Fruit fly (Drosophila melanogaster) whole organism, embryonic: ENCODE measurements around the gene CG8668.

ENCODE experiments used
- Bdp1 ChIP-seq: fragments of 200-800 bp; sonication (Bioruptor generic); optimal IDR thresholded peaks from 3 replicates; lab custom pipeline; 2016; ENCODE audit warnings: missing biosample characterization, missing genetic modification characterization
- CG11504 ChIP-seq: fragments of 200-800 bp; sonication (Bioruptor generic); optimal IDR thresholded peaks from 3 replicates; lab custom pipeline; 2019; ENCODE audit warnings: missing biosample characterization, mild to moderate bottlenecking, missing genetic modification characterization, moderate library complexity
- CG11695 ChIP-seq: fragments of 200-800 bp; sonication (Bioruptor generic); IDR thresholded peaks from 3 replicates; pipeline ENCODE4 v1.3.6; 2022; ENCODE audit warnings: missing biosample characterization, missing genetic modification characterization
- CG12071 ChIP-seq: fragments of 200-800 bp; sonication (Bioruptor generic); optimal IDR thresholded peaks from 3 replicates; lab custom pipeline; 2018; ENCODE audit warnings: missing biosample characterization, mild to moderate bottlenecking, missing genetic modification characterization
- CG17359 ChIP-seq: fragments of 200-800 bp; sonication (Bioruptor generic); optimal IDR thresholded peaks from 3 replicates; lab custom pipeline; 2018; ENCODE audit warnings: missing biosample characterization, mild to moderate bottlenecking, missing genetic modification characterization, moderate library complexity
- CG2116 ChIP-seq: fragments of 200-800 bp; sonication (Bioruptor generic); optimal IDR thresholded peaks from 3 replicates; lab custom pipeline; 2018; ENCODE audit warnings: missing biosample characterization, mild to moderate bottlenecking, missing genetic modification characterization
- CG30403 ChIP-seq: fragments of 200-800 bp; sonication (Bioruptor generic); optimal IDR thresholded peaks from 3 replicates; lab custom pipeline; 2016; ENCODE audit warnings: missing biosample characterization, missing genetic modification characterization
- CG32767 ChIP-seq: fragments of 200-800 bp; sonication (Bioruptor generic); IDR thresholded peaks from 2 replicates; pipeline ENCODE4 v1.3.6; 2022; ENCODE audit warnings: missing biosample characterization, missing genetic modification characterization
- CG3407 ChIP-seq: fragments of 200-800 bp; sonication (Bioruptor generic); optimal IDR thresholded peaks from 2 replicates; lab custom pipeline; 2018; ENCODE audit warnings: missing biosample characterization, mild to moderate bottlenecking, missing genetic modification characterization
- CG6654 ChIP-seq: fragments of 200-800 bp; sonication (Bioruptor generic); optimal IDR thresholded peaks from 2 replicates; lab custom pipeline; 2017; ENCODE audit warnings: missing biosample characterization, mild to moderate bottlenecking, missing genetic modification characterization
- CG6791 ChIP-seq: fragments of 200-800 bp; sonication (Bioruptor generic); IDR thresholded peaks from 3 replicates; pipeline ENCODE4 v1.3.6; 2022; ENCODE audit warnings: missing biosample characterization, missing genetic modification characterization; ENCODE audit not compliant: partially characterized antibody
- CG7372 ChIP-seq: fragments of 200-800 bp; sonication (Bioruptor generic); IDR thresholded peaks from 2 replicates; pipeline ENCODE4 v1.3.6; 2022; ENCODE audit warnings: missing biosample characterization, missing genetic modification characterization
- CG7745 ChIP-seq: fragments of 200-800 bp; sonication (Bioruptor generic); optimal IDR thresholded peaks from 2 replicates; lab custom pipeline; 2018; ENCODE audit warnings: missing biosample characterization, mild to moderate bottlenecking, missing genetic modification characterization, moderate library complexity
- CG7987 ChIP-seq: fragments of 200-800 bp; sonication (Bioruptor generic); optimal IDR thresholded peaks from 2 replicates; lab custom pipeline; 2018; ENCODE audit warnings: missing biosample characterization, mild to moderate bottlenecking, missing genetic modification characterization, moderate library complexity
- CG8281 ChIP-seq: fragments of 200-800 bp; sonication (Bioruptor generic); optimal IDR thresholded peaks from 2 replicates; lab custom pipeline; 2018; ENCODE audit warnings: missing biosample characterization, mild to moderate bottlenecking, missing genetic modification characterization, moderate library complexity
- CG9817 ChIP-seq: fragments of 200-800 bp; sonication (Bioruptor generic); optimal IDR thresholded peaks from 2 replicates; lab custom pipeline; 2018; ENCODE audit warnings: missing biosample characterization, mild to moderate bottlenecking, missing genetic modification characterization, moderate library complexity
- CHES-1-like ChIP-seq: fragments of 200-800 bp; sonication (Bioruptor generic); optimal IDR thresholded peaks from 2 replicates; lab custom pipeline; 2016; ENCODE audit warnings: missing biosample characterization, missing genetic modification characterization
- Dad ChIP-seq: fragments of 200-800 bp; sonication (Bioruptor generic); optimal IDR thresholded peaks from 3 replicates; lab custom pipeline; 2016; ENCODE audit warnings: missing biosample characterization, missing genetic modification characterization
- Doc3 ChIP-seq: fragments of 200-800 bp; sonication (Bioruptor generic); IDR thresholded peaks from 3 replicates; pipeline ENCODE4 v1.3.6; 2022; ENCODE audit warnings: missing biosample characterization, missing genetic modification characterization; ENCODE audit not compliant: partially characterized antibody
- Eip74EF ChIP-seq, 2 experiments: fragments of 200-800 bp in 1 of 2; fragments of >200 bp in 1 of 2; sonication (Bioruptor generic) in 1 of 2; optimal IDR thresholded peaks; 2 replicates each; lab custom pipeline; 2017 to 2019; ENCODE audit warnings: missing biosample characterization in 2 of 2, missing genetic modification characterization in 2 of 2, mild to moderate bottlenecking in 1 of 2, moderate library complexity in 1 of 2
- Gsc ChIP-seq: fragments of 200-800 bp; sonication (Bioruptor generic); IDR thresholded peaks from 2 replicates; pipeline ENCODE4 v1.3.6; 2022; ENCODE audit warnings: missing biosample characterization, missing genetic modification characterization
- Hr3 ChIP-seq: fragments of 200-800 bp; sonication (Bioruptor generic); optimal IDR thresholded peaks from 3 replicates; lab custom pipeline; 2016; ENCODE audit warnings: missing biosample characterization, missing genetic modification characterization
- Hr51 ChIP-seq, 2 experiments: fragments of 200-800 bp; sonication (Bioruptor generic); optimal IDR thresholded peaks; 2 replicates in 1 of 2; 3 replicates in 1 of 2; lab custom pipeline; 2016 to 2018; ENCODE audit warnings: missing biosample characterization in 2 of 2, missing genetic modification characterization in 2 of 2, mild to moderate bottlenecking in 1 of 2, moderate library complexity in 1 of 2
- MESR4 ChIP-seq: fragments of 200-800 bp; sonication (Bioruptor generic); optimal IDR thresholded peaks from 2 replicates; lab custom pipeline; 2018; ENCODE audit warnings: missing biosample characterization, mild to moderate bottlenecking, missing genetic modification characterization, moderate library complexity
- Med ChIP-seq: fragments of 200-800 bp; sonication (Bioruptor generic); peaks from one replicate; lab custom pipeline; 2016; ENCODE audit warnings: missing biosample characterization, missing genetic modification characterization, mild to moderate bottlenecking, inconsistent platforms, moderate library complexity
- Meics ChIP-seq: fragments of 200-800 bp; sonication (Bioruptor generic); optimal IDR thresholded peaks from 2 replicates; lab custom pipeline; 2017; ENCODE audit warnings: missing biosample characterization, mild to moderate bottlenecking, missing genetic modification characterization
- Myb ChIP-seq: fragments of 200-800 bp; sonication (Bioruptor generic); optimal IDR thresholded peaks from 2 replicates; lab custom pipeline; 2016; ENCODE audit warnings: missing biosample characterization, missing genetic modification characterization
- Nf-YC ChIP-seq: fragments of 200-800 bp; optimal IDR thresholded peaks from 3 replicates; lab custom pipeline; 2019; ENCODE audit warnings: missing biosample characterization, mild to moderate bottlenecking, missing genetic modification characterization, moderate library complexity
- Optix ChIP-seq: fragments of 200-800 bp; sonication (Bioruptor generic); IDR thresholded peaks from 3 replicates; pipeline ENCODE4 v1.3.6; 2022; ENCODE audit warnings: missing biosample characterization, missing genetic modification characterization
- Pdp1 ChIP-seq, 2 experiments: fragments of 200-800 bp; sonication (Bioruptor generic); optimal IDR thresholded peaks; 3 replicates each; lab custom pipeline; 2016; ENCODE audit warnings: missing biosample characterization in 2 of 2, missing genetic modification characterization in 2 of 2, mild to moderate bottlenecking in 1 of 2, moderate library complexity in 1 of 2
- Tbp ChIP-seq: fragments of >200 bp; optimal IDR thresholded peaks from 2 replicates; lab custom pipeline; 2018; ENCODE audit warnings: missing biosample characterization, missing genetic modification characterization
- bbx ChIP-seq: fragments of 200-800 bp; sonication (Bioruptor generic); IDR thresholded peaks from 2 replicates; pipeline ENCODE4 v1.3.6; 2022; ENCODE audit warnings: missing biosample characterization, missing genetic modification characterization; ENCODE audit not compliant: partially characterized antibody
- cad ChIP-seq: fragments of >200 bp; optimal IDR thresholded peaks from 2 replicates; lab custom pipeline; 2017; ENCODE audit warnings: missing biosample characterization, missing genetic modification characterization
- cato ChIP-seq: fragments of 200-800 bp; sonication (Bioruptor generic); optimal IDR thresholded peaks from 2 replicates; lab custom pipeline; 2016; ENCODE audit warnings: missing biosample characterization, missing genetic modification characterization, borderline replicate concordance
- cg ChIP-seq: fragments of 200-800 bp; sonication (Bioruptor generic); optimal IDR thresholded peaks from 3 replicates; lab custom pipeline; 2019; ENCODE audit warnings: missing biosample characterization, mild to moderate bottlenecking, missing genetic modification characterization, moderate library complexity
- eyg ChIP-seq: fragments of 200-800 bp; sonication (Bioruptor generic); optimal IDR thresholded peaks from 3 replicates; lab custom pipeline; 2016; ENCODE audit warnings: missing biosample characterization, missing genetic modification characterization
- gem ChIP-seq: fragments of 200-800 bp; sonication (Bioruptor generic); optimal IDR thresholded peaks from 2 replicates; lab custom pipeline; 2019; ENCODE audit warnings: missing biosample characterization, mild to moderate bottlenecking, missing genetic modification characterization, moderate library complexity
- gro ChIP-seq: fragments of 200-800 bp; sonication (Bioruptor generic); optimal IDR thresholded peaks from 2 replicates; lab custom pipeline; 2016; ENCODE audit warnings: missing biosample characterization, missing genetic modification characterization
- hth ChIP-seq: fragments of >200 bp; optimal IDR thresholded peaks from 2 replicates; lab custom pipeline; 2017; ENCODE audit warnings: inconsistent platforms
- jumu ChIP-seq: fragments of 200-800 bp; sonication (Bioruptor generic); optimal IDR thresholded peaks from 3 replicates; lab custom pipeline; 2016; ENCODE audit warnings: missing biosample characterization, missing genetic modification characterization
- lmd ChIP-seq: fragments of 200-800 bp; sonication (Bioruptor generic); IDR thresholded peaks from 2 replicates; pipeline ENCODE4 v1.3.6; 2022; ENCODE audit warnings: missing biosample characterization, missing genetic modification characterization
- nau ChIP-seq: fragments of 200-800 bp; sonication (Bioruptor generic); optimal IDR thresholded peaks from 3 replicates; lab custom pipeline; 2017; ENCODE audit warnings: missing biosample characterization, mild to moderate bottlenecking, missing genetic modification characterization, missing genetic modification reagents
- oc ChIP-seq: fragments of 200-800 bp; sonication (Bioruptor generic); optimal IDR thresholded peaks from 2 replicates; lab custom pipeline; 2018; ENCODE audit warnings: missing biosample characterization, mild to moderate bottlenecking, missing genetic modification characterization, moderate library complexity
- p53 ChIP-seq: fragments of 200-800 bp; sonication (Bioruptor generic); optimal IDR thresholded peaks from 2 replicates; lab custom pipeline; 2016; ENCODE audit warnings: missing biosample characterization, missing genetic modification characterization
- sens ChIP-seq: fragments of 200-800 bp; sonication (Bioruptor generic); peaks from one replicate; lab custom pipeline; 2016; ENCODE audit warnings: missing biosample characterization, missing genetic modification characterization
- sqz ChIP-seq: fragments of 200-800 bp; sonication (Bioruptor generic); optimal IDR thresholded peaks from 3 replicates; lab custom pipeline; 2018; ENCODE audit warnings: missing biosample characterization, mild to moderate bottlenecking, missing genetic modification characterization
- stc ChIP-seq: fragments of 200-800 bp; sonication (Bioruptor generic); IDR thresholded peaks from 2 replicates; pipeline ENCODE4 v1.3.6; 2022; ENCODE audit warnings: missing biosample characterization, missing genetic modification characterization
- tup ChIP-seq: fragments of 200-800 bp; sonication (Bioruptor generic); optimal IDR thresholded peaks from 2 replicates; lab custom pipeline; 2016; ENCODE audit warnings: missing biosample characterization, mild to moderate bottlenecking, missing genetic modification characterization, moderate library complexity

CG8668 gene

dm6 chr2L:8097964-8098945, 28.5 kb upstream of the CG8668 start:
- peak; percentile 28 for TF ChIP-seq cg (GFP tag; lab: Kevin White, UChicago)
- TF ChIP-seq Med (GFP tag; lab: Kevin White, UChicago): peak; percentile 39
- TF ChIP-seq Optix (GFP tag; lab: Robert Waterston, UW): no peak
- TF ChIP-seq MESR4: no peak
- peak; percentile 90 for TF ChIP-seq CG7745
- peak; percentile 66 for TF ChIP-seq cad (GFP tag; lab: Kevin White, UChicago)
- TF ChIP-seq CG11504 (tag; lab: Kevin White, UChicago): peak; percentile 8
- TF ChIP-seq CG32767 (GFP tag; lab: Robert Waterston, UW): no peak
- peak in 1 of 2 experiments; percentile 2 for TF ChIP-seq Hr51 (GFP tag; optimal IDR thresholded peaks at IDR 0.05; lab: Kevin White, UChicago)
- no peak for TF ChIP-seq Dad
- TF ChIP-seq CG2116 (GFP tag; lab: Kevin White, UChicago): no peak
- 0 out of 2 replicates have a peak, but pooled peaks have one; percentile 41 for TF ChIP-seq stc (GFP tag; lab: Robert Waterston, UW)
- no peak for TF ChIP-seq Bdp1 (GFP tag; lab: Kevin White, UChicago)
- TF ChIP-seq Nf-YC (tag; lab: Kevin White, UChicago): no peak
- no peak for TF ChIP-seq Hr3
- no peak for TF ChIP-seq CG7372
- no peak for TF ChIP-seq gro (GFP tag; lab: Kevin White, UChicago)
- TF ChIP-seq CHES-1-like (GFP tag; lab: Kevin White, UChicago): no peak
- TF ChIP-seq Myb (GFP tag; lab: Kevin White, UChicago): no peak
- TF ChIP-seq cato (GFP tag; lab: Kevin White, UChicago): no peak
- 0 out of 2 replicates have a peak, but pooled peaks have one; percentile 43 for TF ChIP-seq bbx (GFP tag; lab: Robert Waterston, UW)
- TF ChIP-seq oc (tag; lab: Kevin White, UChicago): no peak
- TF ChIP-seq sens: peak; percentile 55
- TF ChIP-seq sqz (GFP tag; lab: Kevin White, UChicago): no peak
- TF ChIP-seq CG17359 (tag; lab: Kevin White, UChicago): no peak
- TF ChIP-seq CG7987: peak; percentile 88
- no peak for TF ChIP-seq Eip74EF (GFP tag; optimal IDR thresholded peaks at IDR 0.05; lab: Kevin White, UChicago)
- TF ChIP-seq CG6654 (GFP tag; lab: Kevin White, UChicago): peak; percentile 97
- TF ChIP-seq CG30403 (GFP tag; lab: Kevin White, UChicago): no peak
- no peak for TF ChIP-seq Gsc
- TF ChIP-seq CG11695: no peak
- TF ChIP-seq p53 (GFP tag; lab: Kevin White, UChicago): no peak
- peak; percentile 94 for TF ChIP-seq CG8281 (tag; lab: Kevin White, UChicago)
- no peak for TF ChIP-seq eyg (GFP tag; lab: Kevin White, UChicago)
- no peak for TF ChIP-seq lmd
- no peak for TF ChIP-seq Tbp (GFP tag; lab: Kevin White, UChicago)
- TF ChIP-seq jumu (GFP tag; lab: Kevin White, UChicago): no peak
- TF ChIP-seq CG9817 (tag; lab: Kevin White, UChicago): no peak
- TF ChIP-seq Meics (GFP tag; lab: Kevin White, UChicago): no peak
- TF ChIP-seq tup (GFP tag; lab: Kevin White, UChicago): no peak
- no peak for TF ChIP-seq CG3407 (GFP tag; lab: Kevin White, UChicago)
- no peak for TF ChIP-seq hth (lab: Kevin White, UChicago)
- TF ChIP-seq Pdp1 (GFP tag; optimal IDR thresholded peaks at IDR 0.05; lab: Kevin White, UChicago): peak in 1 of 2 experiments; percentile 78
- no peak for TF ChIP-seq CG6791 (GFP tag; lab: Robert Waterston, UW)
- TF ChIP-seq gem (tag; lab: Kevin White, UChicago): peak; percentile 18
- no peak for TF ChIP-seq nau (GFP tag; lab: Kevin White, UChicago)
- no peak for TF ChIP-seq CG12071 (GFP tag; lab: Kevin White, UChicago)
- no peak for TF ChIP-seq Doc3 (GFP tag; lab: Robert Waterston, UW)
